Fruit fly (Drosophila melanogaster): Measurements from ENCODE around the gene CG45544.

The CG45544 gene

dm6 chr3R:29255166-29255962 is 921 bp upstream of the CG45544 start, which contains the start of gene stg:
Gene stg, minus strand, starts transcription at chr3R:29255800.
- TF ChIP-seq CG17801 (GFP tag; optimal IDR thresholded peaks at IDR 0.05; ENCODE audit: partially characterized antibody), result peak; percentile 33

dm6 chr3R:29256811-29257439 is 640 bp downstream of the CG45544 start:
- no peak for TF ChIP-seq CG17801 (GFP tag; optimal IDR thresholded peaks at IDR 0.05; ENCODE audit: partially characterized antibody)

dm6 chr3R:29257890-29258691 is 1.8 kb downstream of the CG45544 start:
- no peak for TF ChIP-seq CG17801 (GFP tag; optimal IDR thresholded peaks at IDR 0.05; ENCODE audit: partially characterized antibody)

- TF ChIP-seq CG17801 (GFP tag; optimal IDR thresholded peaks at IDR 0.05; ENCODE audit: partially characterized antibody), result no peak
Observed at dm6 chr3R:29259466-29260132, 3.3 kb downstream of the CG45544 start.

dm6 chr3R:29262481-29262880 is 6.2 kb downstream of the CG45544 start:
- TF ChIP-seq CG17801 (GFP tag; optimal IDR thresholded peaks at IDR 0.05; ENCODE audit: partially characterized antibody), result no peak

dm6 chr3R:29263264-29263663 is 7.0 kb downstream of the CG45544 start:
- TF ChIP-seq CG17801 (GFP tag; optimal IDR thresholded peaks at IDR 0.05; ENCODE audit: partially characterized antibody), result no peak

- no peak for TF ChIP-seq CG17801 (GFP tag; optimal IDR thresholded peaks at IDR 0.05; ENCODE audit: partially characterized antibody)
Observed at dm6 chr3R:29265075-29265474, 8.8 kb downstream of the CG45544 start.

- TF ChIP-seq CG17801 (GFP tag; optimal IDR thresholded peaks at IDR 0.05; ENCODE audit: partially characterized antibody), result no peak
Observed at dm6 chr3R:29266607-29267006, 10.3 kb downstream of the CG45544 start.

dm6 chr3R:29268062-29268461 is 11.8 kb downstream of the CG45544 start:
- no peak for TF ChIP-seq CG17801 (GFP tag; optimal IDR thresholded peaks at IDR 0.05; ENCODE audit: partially characterized antibody)

- TF ChIP-seq CG17801 (GFP tag; optimal IDR thresholded peaks at IDR 0.05; ENCODE audit: partially characterized antibody), result no peak
Observed at dm6 chr3R:29269204-29269603, 12.9 kb downstream of the CG45544 start.

dm6 chr3R:29273029-29273428 is 16.7 kb downstream of the CG45544 start:
- no peak for TF ChIP-seq CG17801 (GFP tag; optimal IDR thresholded peaks at IDR 0.05; ENCODE audit: partially characterized antibody)

dm6 chr3R:29274590-29274989 is 18.3 kb downstream of the CG45544 start:
- no peak for TF ChIP-seq CG17801 (GFP tag; optimal IDR thresholded peaks at IDR 0.05; ENCODE audit: partially characterized antibody)

dm6 chr3R:29277009-29277408 is 20.7 kb downstream of the CG45544 start:
- TF ChIP-seq CG17801 (GFP tag; optimal IDR thresholded peaks at IDR 0.05; ENCODE audit: partially characterized antibody), result no peak

dm6 chr3R:29277748-29278147 is 21.5 kb downstream of the CG45544 start:
- TF ChIP-seq CG17801 (GFP tag; optimal IDR thresholded peaks at IDR 0.05; ENCODE audit: partially characterized antibody), result no peak

Data from ovary, adult (tissue).